Worm (Caenorhabditis elegans) whole organism, L2 larva: ENCODE measurements around the gene C16D9.5.

Experiments used
- R02D3.7 ChIP-seq: fragments of 150-350 bp; optimal IDR thresholded peaks from 2 replicates; lab custom pipeline; 2014; ENCODE audit warnings: missing biosample characterization, missing genetic modification characterization
- alr-1 ChIP-seq: fragments of 150-350 bp; optimal IDR thresholded peaks from 2 replicates; lab custom pipeline; 2014; ENCODE audit warnings: missing biosample characterization, missing genetic modification characterization
- ama-1 ChIP-seq: fragments of 150-350 bp; optimal IDR thresholded peaks from 2 replicates; lab custom pipeline; 2018; ENCODE audit warnings: inconsistent platforms
- elt-3 ChIP-seq: sonication (generic microtip); optimal IDR thresholded peaks from 2 replicates; lab custom pipeline; 2017; ENCODE audit warnings: missing biosample characterization, missing genetic modification characterization
- lin-39 ChIP-seq: fragments of 150-350 bp; optimal IDR thresholded peaks from 2 replicates; lab custom pipeline; 2014; ENCODE audit warnings: missing biosample characterization, missing genetic modification reagents, missing genetic modification characterization
- nhr-10 ChIP-seq: sonication (generic microtip); optimal IDR thresholded peaks from 2 replicates; lab custom pipeline; 2017; ENCODE audit warnings: missing biosample characterization, missing genetic modification characterization
- nhr-12 ChIP-seq: fragments of 150-350 bp; optimal IDR thresholded peaks from 2 replicates; lab custom pipeline; 2014; ENCODE audit warnings: missing biosample characterization, missing genetic modification characterization
- nhr-77 ChIP-seq: fragments of 150-350 bp; optimal IDR thresholded peaks from 2 replicates; lab custom pipeline; 2014; ENCODE audit warnings: missing biosample characterization, missing genetic modification characterization
- snpc-4 ChIP-seq: fragments of 150-350 bp; optimal IDR thresholded peaks from 2 replicates; lab custom pipeline; 2014; ENCODE audit warnings: missing biosample characterization, missing genetic modification characterization
- unc-39 ChIP-seq: fragments of 150-350 bp; optimal IDR thresholded peaks from 2 replicates; lab custom pipeline; 2014; ENCODE audit warnings: missing biosample characterization, missing genetic modification characterization
- unc-62 ChIP-seq: fragments of 150-350 bp; optimal IDR thresholded peaks from 2 replicates; lab custom pipeline; 2014; ENCODE audit warnings: missing biosample characterization, missing genetic modification reagents, missing genetic modification characterization
- zag-1 ChIP-seq: fragments of 150-350 bp; optimal IDR thresholded peaks from 2 replicates; lab custom pipeline; 2014; ENCODE audit warnings: missing biosample characterization, missing genetic modification characterization
- ztf-11 ChIP-seq: sonication (generic microtip); optimal IDR thresholded peaks from 2 replicates; lab custom pipeline; 2017; ENCODE audit warnings: missing biosample characterization, missing genetic modification characterization

ce11 chrV:8250208-8250607 lies 4.9 kb upstream of the C16D9.5 start, which contains the start of gene C16D9.6:
- no peak for TF ChIP-seq snpc-4 (tag; lab: Kevin White, UChicago)
- no peak for TF ChIP-seq unc-39 (tag; lab: Kevin White, UChicago)
- TF ChIP-seq ama-1 (lab: Kevin White, UChicago) = no peak
- TF ChIP-seq lin-39 (tag; lab: Kevin White, UChicago) = no peak
- TF ChIP-seq zag-1 = no peak
- no peak for TF ChIP-seq nhr-77
- TF ChIP-seq elt-3 (tag; lab: Kevin White, UChicago) = no peak
- no peak for TF ChIP-seq R02D3.7 (tag; lab: Kevin White, UChicago)
- no peak for TF ChIP-seq alr-1
- TF ChIP-seq nhr-10 (tag; lab: Kevin White, UChicago) = no peak
- TF ChIP-seq unc-62 (GFP tag; lab: Kevin White, UChicago) = no peak
- TF ChIP-seq nhr-12 = no peak
- TF ChIP-seq ztf-11 (tag; lab: Kevin White, UChicago) = no peak
